Worm (Caenorhabditis elegans) whole organism, early embryonic: ENCODE results near the gene F10E9.10.

ENCODE experiments used
- B0310.2 ChIP-seq: sonication (generic microtip); optimal IDR thresholded peaks from 2 replicates; lab custom pipeline; 2016; ENCODE audit warnings: mild to moderate bottlenecking, missing genetic modification characterization, missing compliant biosample characterization
- F13C5.2 ChIP-seq: sonication (generic microtip); optimal IDR thresholded peaks from 2 replicates; lab custom pipeline; 2017; ENCODE audit warnings: mild to moderate bottlenecking, missing genetic modification characterization, inconsistent platforms, missing compliant biosample characterization
- aly-1 ChIP-seq: sonication (generic microtip); optimal IDR thresholded peaks from 2 replicates; lab custom pipeline; 2016; ENCODE audit warnings: missing genetic modification characterization, missing compliant biosample characterization
- ama-1 ChIP-seq: fragments of 150-350 bp; optimal IDR thresholded peaks from 2 replicates; lab custom pipeline; 2014
- ceh-13 ChIP-seq: fragments of 200-800 bp; sonication (Bioruptor generic); optimal IDR thresholded peaks from 2 replicates; lab custom pipeline; 2018; ENCODE audit warnings: mild to moderate bottlenecking, missing genetic modification characterization, missing compliant biosample characterization
- ceh-36 ChIP-seq: sonication (generic microtip); optimal IDR thresholded peaks from 2 replicates; lab custom pipeline; 2016; ENCODE audit warnings: missing genetic modification characterization, inconsistent platforms, missing compliant biosample characterization
- ets-7 ChIP-seq: sonication (generic microtip); optimal IDR thresholded peaks from 2 replicates; lab custom pipeline; 2016; ENCODE audit warnings: missing genotype, missing genetic modification characterization, missing compliant biosample characterization
- flt-1 ChIP-seq: fragments of 200-800 bp; sonication (Bioruptor generic); IDR thresholded peaks from 2 replicates; pipeline ENCODE4 v1.3.6; 2022; ENCODE audit warnings: missing genetic modification characterization, missing compliant biosample characterization
- hmbx-1 ChIP-seq: sonication (generic microtip); optimal IDR thresholded peaks from 2 replicates; lab custom pipeline; 2016; ENCODE audit warnings: mild to moderate bottlenecking, missing genetic modification characterization, missing compliant biosample characterization
- hmg-4 ChIP-seq: fragments of 200-800 bp; sonication (Bioruptor generic); optimal IDR thresholded peaks from 2 replicates; lab custom pipeline; 2018; ENCODE audit warnings: mild to moderate bottlenecking, missing genetic modification characterization, missing compliant biosample characterization
- hnd-1 ChIP-seq: sonication (generic microtip); optimal IDR thresholded peaks from 2 replicates; lab custom pipeline; 2016; ENCODE audit warnings: missing genetic modification characterization, missing compliant biosample characterization
- pes-1 ChIP-seq: fragments of 200-800 bp; sonication (Bioruptor generic); IDR thresholded peaks from 2 replicates; pipeline ENCODE4 v1.3.6; 2022; ENCODE audit warnings: missing genetic modification reagents, missing genetic modification characterization, missing compliant biosample characterization
- scrt-1 ChIP-seq: fragments of 200-800 bp; sonication (Bioruptor generic); IDR thresholded peaks from 2 replicates; pipeline ENCODE4 v1.3.6; 2022; ENCODE audit warnings: missing genetic modification characterization, missing compliant biosample characterization
- sea-1 ChIP-seq: fragments of 200-800 bp; sonication (Bioruptor generic); conservative IDR thresholded peaks from 2 replicates; pipeline ENCODE4 v1.3.6; 2022; ENCODE audit warnings: missing genetic modification characterization, missing compliant biosample characterization
- tbx-11 ChIP-seq: fragments of 200-800 bp; sonication (Bioruptor generic); IDR thresholded peaks from 2 replicates; pipeline ENCODE4 v1.3.6; 2022; ENCODE audit warnings: missing genetic modification characterization, missing compliant biosample characterization
- tbx-37 ChIP-seq: fragments of 200-800 bp; sonication (Bioruptor generic); conservative IDR thresholded peaks from 2 replicates; pipeline ENCODE4 v1.3.6; 2022; ENCODE audit warnings: missing genetic modification reagents, missing genetic modification characterization, missing compliant biosample characterization
- tra-4 ChIP-seq: sonication (generic microtip); optimal IDR thresholded peaks from 2 replicates; lab custom pipeline; 2017; ENCODE audit warnings: missing genetic modification characterization, missing compliant biosample characterization

The F10E9.10 gene

ce11 chrIII:8320183-8320582, at the start of gene F10E9.10:
Gene F10E9.10, minus strand, starts transcription at chrIII:8320283.
- no peak for TF ChIP-seq flt-1
- no peak for TF ChIP-seq F13C5.2
- no peak for TF ChIP-seq ceh-13 (GFP tag; lab: Kevin White, UChicago)
- no peak for TF ChIP-seq ceh-36 (tag; lab: Kevin White, UChicago)
- TF ChIP-seq tbx-37 (GFP tag; lab: Robert Waterston, UW), result no peak
- no peak for TF ChIP-seq hnd-1 (tag; lab: Kevin White, UChicago)
- no peak for TF ChIP-seq hmg-4
- TF ChIP-seq scrt-1 (GFP tag; lab: Robert Waterston, UW), result no peak
- no peak for TF ChIP-seq tra-4 (tag; lab: Kevin White, UChicago)
- TF ChIP-seq sea-1 (GFP tag; lab: Robert Waterston, UW), result no peak
- no peak for TF ChIP-seq ets-7 (tag; lab: Kevin White, UChicago)
- no peak for TF ChIP-seq pes-1 (GFP tag; lab: Robert Waterston, UW)
- TF ChIP-seq hmbx-1 (tag; lab: Kevin White, UChicago), result no peak
- TF ChIP-seq aly-1, result no peak
- TF ChIP-seq ama-1, result no peak
- no peak for TF ChIP-seq tbx-11 (GFP tag; lab: Robert Waterston, UW)
- TF ChIP-seq B0310.2 (tag; lab: Kevin White, UChicago), result no peak

- TF ChIP-seq ceh-13 (GFP tag; lab: Kevin White, UChicago) (no peak), scrt-1 (GFP tag; lab: Robert Waterston, UW) (no peak), hnd-1 (tag; lab: Kevin White, UChicago) (no peak), tbx-37 (GFP tag; lab: Robert Waterston, UW) (no peak), flt-1 (no peak), ets-7 (tag; lab: Kevin White, UChicago) (no peak)
These were observed 49.1 kb upstream of the F10E9.10 start for ce11 chrIII:8369172-8369571.

- TF ChIP-seq aly-1, result no peak
- TF ChIP-seq scrt-1 (GFP tag; lab: Robert Waterston, UW), result no peak
- TF ChIP-seq hmg-4, result no peak
- TF ChIP-seq B0310.2 (tag; lab: Kevin White, UChicago), result no peak
- no peak for TF ChIP-seq hmbx-1 (tag; lab: Kevin White, UChicago)
- no peak for TF ChIP-seq flt-1
- no peak for TF ChIP-seq tra-4 (tag; lab: Kevin White, UChicago)
- TF ChIP-seq tbx-11 (GFP tag; lab: Robert Waterston, UW), result no peak
- TF ChIP-seq ceh-13 (GFP tag; lab: Kevin White, UChicago), result no peak
- TF ChIP-seq ets-7 (tag; lab: Kevin White, UChicago), result no peak
These were observed 48.5 kb upstream of the F10E9.10 start, which contains the start of gene R05D3.9 for ce11 chrIII:8368619-8369018. Gene R05D3.9, minus strand, starts transcription at chrIII:8368719.

- no peak for TF ChIP-seq ama-1
- TF ChIP-seq F13C5.2, result no peak
- TF ChIP-seq ets-7 (tag; lab: Kevin White, UChicago), result no peak
These were observed 43.4 kb upstream of the F10E9.10 start, which contains the start of gene R05D3.3 for ce11 chrIII:8363253-8364061. Gene R05D3.3, plus strand, starts transcription at chrIII:8364011.

ce11 chrIII:8358213-8358672, 38.2 kb upstream of the F10E9.10 start, which contains the start of the genes R05D3.8 and rfp-1:
Gene R05D3.8, minus strand, starts transcription at chrIII:8358327.
Gene rfp-1, plus strand, starts transcription at chrIII:8358622.
- TF ChIP-seq pes-1 (GFP tag; lab: Robert Waterston, UW) (no peak), B0310.2 (tag; lab: Kevin White, UChicago) (no peak), F13C5.2 (no peak), hmg-4 (no peak), scrt-1 (GFP tag; lab: Robert Waterston, UW) (no peak), tbx-37 (GFP tag; lab: Robert Waterston, UW) (no peak), tra-4 (tag; lab: Kevin White, UChicago) (no peak), sea-1 (GFP tag; lab: Robert Waterston, UW) (no peak)

ce11 chrIII:8356407-8356881, 36.4 kb upstream of the F10E9.10 start:
- TF ChIP-seq aly-1 (peak; percentile 72), F13C5.2 (peak; percentile 49), tra-4 (tag; lab: Kevin White, UChicago) (no peak), scrt-1 (GFP tag; lab: Robert Waterston, UW) (no peak), ets-7 (tag; lab: Kevin White, UChicago) (no peak), tbx-11 (GFP tag; lab: Robert Waterston, UW) (no peak), hmbx-1 (tag; lab: Kevin White, UChicago) (no peak), B0310.2 (tag; lab: Kevin White, UChicago) (no peak), ceh-13 (GFP tag; lab: Kevin White, UChicago) (no peak), tbx-37 (GFP tag; lab: Robert Waterston, UW) (no peak), pes-1 (GFP tag; lab: Robert Waterston, UW) (no peak), hnd-1 (tag; lab: Kevin White, UChicago) (no peak), hmg-4 (peak; percentile 78), ama-1 (no peak), ceh-36 (tag; lab: Kevin White, UChicago) (no peak), sea-1 (GFP tag; lab: Robert Waterston, UW) (no peak), flt-1 (no peak)

ce11 chrIII:8355462-8355815, 35.4 kb upstream of the F10E9.10 start:
- TF ChIP-seq ceh-13 (GFP tag; lab: Kevin White, UChicago) (no peak), tbx-11 (GFP tag; lab: Robert Waterston, UW) (no peak), ama-1 (no peak), scrt-1 (GFP tag; lab: Robert Waterston, UW) (no peak), B0310.2 (tag; lab: Kevin White, UChicago) (no peak), ceh-36 (tag; lab: Kevin White, UChicago) (no peak), aly-1 (no peak)
